Worm (Caenorhabditis elegans) whole organism, L2 larva: ENCODE measurements around the gene D1046.4.
A peak's percentile ranks its signal among the peaks of the same experiment; 100 is the strongest.

ENCODE experiments used
- C34F6.9 ChIP-seq: fragments of 150-350 bp; optimal IDR thresholded peaks from 2 replicates; lab custom pipeline; 2014; ENCODE audit warnings: missing biosample characterization, missing genetic modification characterization
- F13H6.1 ChIP-seq: sonication (generic microtip); optimal IDR thresholded peaks from 2 replicates; lab custom pipeline; 2016; ENCODE audit warnings: missing genetic modification characterization, missing compliant biosample characterization
- Y55F3AM.14 ChIP-seq: fragments of 200-800 bp; sonication (Bioruptor generic); optimal IDR thresholded peaks from 2 replicates; lab custom pipeline; 2018; ENCODE audit warnings: mild to moderate bottlenecking, missing genetic modification characterization, missing compliant biosample characterization
- ZK546.5 ChIP-seq: sonication (generic microtip); optimal IDR thresholded peaks from 2 replicates; lab custom pipeline; 2017; ENCODE audit warnings: missing biosample characterization, missing genetic modification characterization
- alr-1 ChIP-seq: fragments of 150-350 bp; optimal IDR thresholded peaks from 2 replicates; lab custom pipeline; 2014; ENCODE audit warnings: missing biosample characterization, missing genetic modification characterization
- aly-2 ChIP-seq: fragments of 150-350 bp; optimal IDR thresholded peaks from 2 replicates; lab custom pipeline; 2014; ENCODE audit warnings: missing biosample characterization, missing genetic modification characterization
- ama-1 ChIP-seq: fragments of 150-350 bp; optimal IDR thresholded peaks from 2 replicates; lab custom pipeline; 2018; ENCODE audit warnings: inconsistent platforms
- blmp-1 ChIP-seq: sonication (generic microtip); optimal IDR thresholded peaks from 2 replicates; lab custom pipeline; 2017; ENCODE audit warnings: missing genetic modification characterization, mild to moderate bottlenecking, missing compliant biosample characterization, antibody characterized with exemption, moderate library complexity; ENCODE audit not compliant: insufficient read depth
- ceh-16 ChIP-seq: fragments of 150-350 bp; optimal IDR thresholded peaks from 2 replicates; lab custom pipeline; 2014; ENCODE audit warnings: missing biosample characterization, missing genetic modification characterization
- ceh-82 ChIP-seq: fragments of 150-350 bp; optimal IDR thresholded peaks from 2 replicates; lab custom pipeline; 2014; ENCODE audit warnings: missing biosample characterization, missing genetic modification characterization
- crh-2 ChIP-seq: sonication (generic microtip); optimal IDR thresholded peaks from 2 replicates; lab custom pipeline; 2017; ENCODE audit warnings: missing biosample characterization, missing genetic modification characterization
- fos-1 ChIP-seq: fragments of 150-350 bp; optimal IDR thresholded peaks from 2 replicates; lab custom pipeline; 2014; ENCODE audit warnings: missing biosample characterization, missing genetic modification characterization
- gmeb-1 ChIP-seq: fragments of 150-350 bp; optimal IDR thresholded peaks from 2 replicates; lab custom pipeline; 2014; ENCODE audit warnings: missing biosample characterization, missing genetic modification characterization
- lin-13 ChIP-seq: fragments of 150-350 bp; optimal IDR thresholded peaks from 2 replicates; lab custom pipeline; 2014; ENCODE audit warnings: missing biosample characterization, missing genetic modification reagents, missing genetic modification characterization
- lsy-2 ChIP-seq, 2 experiments: fragments of 150-350 bp in 1 of 2; sonication (generic microtip) in 1 of 2; optimal IDR thresholded peaks; 2 replicates each; lab custom pipeline; 2014 to 2017; ENCODE audit warnings: missing biosample characterization in 2 of 2, missing genetic modification characterization in 2 of 2
- mab-5 ChIP-seq: fragments of 150-350 bp; optimal IDR thresholded peaks from 2 replicates; lab custom pipeline; 2014; ENCODE audit warnings: missing biosample characterization, missing genetic modification characterization
- mbf-1 ChIP-seq: sonication (generic microtip); optimal IDR thresholded peaks from 2 replicates; lab custom pipeline; 2017; ENCODE audit warnings: missing biosample characterization, missing genetic modification characterization
- mdl-1 ChIP-seq, 2 experiments: fragments of 150-350 bp in 1 of 2; sonication (generic microtip) in 1 of 2; optimal IDR thresholded peaks; 2 replicates each; lab custom pipeline; 2017; ENCODE audit warnings: missing biosample characterization in 2 of 2, missing genetic modification characterization in 2 of 2
- nhr-12 ChIP-seq: fragments of 150-350 bp; optimal IDR thresholded peaks from 2 replicates; lab custom pipeline; 2014; ENCODE audit warnings: missing biosample characterization, missing genetic modification characterization
- nhr-129 ChIP-seq: fragments of 150-350 bp; optimal IDR thresholded peaks from 2 replicates; lab custom pipeline; 2014; ENCODE audit warnings: missing biosample characterization, missing genetic modification characterization
- nhr-21 ChIP-seq: fragments of 150-350 bp; optimal IDR thresholded peaks from 2 replicates; lab custom pipeline; 2014; ENCODE audit warnings: missing biosample characterization, missing genetic modification characterization
- nhr-23 ChIP-seq: fragments of 150-350 bp; optimal IDR thresholded peaks from 2 replicates; lab custom pipeline; 2014; ENCODE audit warnings: missing biosample characterization, missing genetic modification reagents, missing genetic modification characterization
- nhr-25 ChIP-seq: fragments of 150-350 bp; sonication (generic microtip); optimal IDR thresholded peaks from 3 replicates; lab custom pipeline; 2014; ENCODE audit warnings: missing biosample characterization, missing genetic modification characterization
- nhr-6 ChIP-seq: fragments of 150-350 bp; optimal IDR thresholded peaks from 2 replicates; lab custom pipeline; 2014; ENCODE audit warnings: missing biosample characterization, missing genetic modification characterization
- sem-4 ChIP-seq: fragments of 150-350 bp; optimal IDR thresholded peaks from 2 replicates; lab custom pipeline; 2014; ENCODE audit warnings: missing biosample characterization, missing genetic modification reagents, missing genetic modification characterization
- skn-1 ChIP-seq: sonication (generic microtip); optimal IDR thresholded peaks from 2 replicates; lab custom pipeline; 2017; ENCODE audit warnings: missing biosample characterization, missing genetic modification characterization
- sma-3 ChIP-seq: sonication (generic microtip); optimal IDR thresholded peaks from 2 replicates; lab custom pipeline; 2016; ENCODE audit warnings: missing genetic modification reagents, missing genetic modification characterization, missing compliant biosample characterization
- sma-9 ChIP-seq, 2 experiments: fragments of 150-350 bp in 1 of 2; sonication (generic microtip) in 1 of 2; optimal IDR thresholded peaks; 2 replicates each; lab custom pipeline; 2014 to 2016; ENCODE audit warnings: missing genetic modification characterization in 2 of 2, mild to moderate bottlenecking in 1 of 2, missing biosample characterization in 1 of 2, missing compliant biosample characterization in 1 of 2, missing genetic modification reagents in 1 of 2, moderate library complexity in 1 of 2
- snpc-4 ChIP-seq: fragments of 150-350 bp; optimal IDR thresholded peaks from 2 replicates; lab custom pipeline; 2014; ENCODE audit warnings: missing biosample characterization, missing genetic modification characterization
- unc-55 ChIP-seq: fragments of 150-350 bp; sonication (generic microtip); optimal IDR thresholded peaks from 3 replicates; lab custom pipeline; 2014; ENCODE audit warnings: missing biosample characterization, missing genetic modification reagents, missing genetic modification characterization
- zag-1 ChIP-seq: fragments of 150-350 bp; optimal IDR thresholded peaks from 2 replicates; lab custom pipeline; 2014; ENCODE audit warnings: missing biosample characterization, missing genetic modification characterization
- ztf-4 ChIP-seq: fragments of 150-350 bp; optimal IDR thresholded peaks from 2 replicates; lab custom pipeline; 2014; ENCODE audit warnings: missing biosample characterization, missing genetic modification characterization

Gene D1046.4

ce11 chrIV:8949078-8950039, 15.7 kb downstream of the D1046.4 start:
- TF ChIP-seq fos-1 (tag; lab: Kevin White, UChicago) (peak; percentile 99), lin-13 (no peak), blmp-1 (peak; percentile 95), ztf-4 (tag; lab: Kevin White, UChicago) (peak; percentile 68), nhr-25 (tag; lab: Kevin White, UChicago) (peak; percentile 97), ama-1 (lab: Kevin White, UChicago) (peak; percentile 35), nhr-21 (tag; lab: Kevin White, UChicago) (peak; percentile 65), sma-9 (GFP tag; optimal IDR thresholded peaks at IDR 0.05; lab: Kevin White, UChicago) (peak; percentile 95), sma-9 (tag; optimal IDR thresholded peaks at IDR 0.05; lab: Kevin White, UChicago) (no peak), mdl-1 (tag; optimal IDR thresholded peaks at IDR 0.05; lab: Kevin White, UChicago) (peak; percentile 57 to 89), nhr-6 (tag; lab: Kevin White, UChicago) (peak; percentile 86), F13H6.1 (tag; lab: Kevin White, UChicago) (peak; percentile 82), nhr-12 (tag; lab: Kevin White, UChicago) (no peak), crh-2 (tag; lab: Kevin White, UChicago) (peak; percentile 92), ceh-16 (tag; lab: Kevin White, UChicago) (no peak), gmeb-1 (tag; lab: Kevin White, UChicago) (peak; percentile 84), nhr-129 (peak; percentile 81), lsy-2 (tag; optimal IDR thresholded peaks at IDR 0.05; lab: Kevin White, UChicago) (peak in 1 of 2 experiments; percentile 75), C34F6.9 (tag; lab: Kevin White, UChicago) (peak; percentile 85), alr-1 (tag; lab: Kevin White, UChicago) (no peak), sma-3 (GFP tag; lab: Kevin White, UChicago) (peak; percentile 74), Y55F3AM.14 (GFP tag; lab: Kevin White, UChicago) (no peak)

DNA sequence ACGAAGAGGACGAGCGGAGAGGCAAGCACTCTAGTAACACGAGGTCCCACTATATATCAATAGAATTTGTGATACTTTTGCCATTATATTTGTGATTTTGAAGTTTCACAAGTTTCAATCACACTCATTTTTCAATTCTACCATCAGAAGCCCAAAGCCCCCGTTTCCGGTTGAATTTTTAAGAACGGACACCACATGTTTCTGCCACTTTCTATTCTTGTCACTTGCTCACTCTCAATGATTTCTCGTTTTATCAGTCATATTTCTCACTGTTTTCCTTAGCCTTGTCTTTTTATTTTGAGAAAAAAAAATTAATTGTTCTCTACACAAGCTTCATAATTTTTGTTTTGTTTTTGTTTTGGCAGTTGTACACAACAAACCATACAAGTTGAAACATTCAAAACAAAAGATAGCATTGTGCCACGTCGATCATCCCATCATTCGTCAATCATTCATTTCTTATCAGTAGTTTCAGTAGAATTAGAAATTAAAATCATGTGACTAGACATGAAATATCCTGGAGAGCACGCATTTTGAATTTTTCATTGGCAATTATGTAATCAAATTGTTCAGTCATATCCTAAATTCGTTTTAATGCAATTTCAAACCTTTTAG, 18.4 kb downstream of the D1046.4 start:
- no peak for TF ChIP-seq C34F6.9 (tag; lab: Kevin White, UChicago)
- peak; percentile 31 for TF ChIP-seq fos-1 (tag; lab: Kevin White, UChicago)
- TF ChIP-seq nhr-23 (tag; lab: Kevin White, UChicago) = no peak

DNA sequence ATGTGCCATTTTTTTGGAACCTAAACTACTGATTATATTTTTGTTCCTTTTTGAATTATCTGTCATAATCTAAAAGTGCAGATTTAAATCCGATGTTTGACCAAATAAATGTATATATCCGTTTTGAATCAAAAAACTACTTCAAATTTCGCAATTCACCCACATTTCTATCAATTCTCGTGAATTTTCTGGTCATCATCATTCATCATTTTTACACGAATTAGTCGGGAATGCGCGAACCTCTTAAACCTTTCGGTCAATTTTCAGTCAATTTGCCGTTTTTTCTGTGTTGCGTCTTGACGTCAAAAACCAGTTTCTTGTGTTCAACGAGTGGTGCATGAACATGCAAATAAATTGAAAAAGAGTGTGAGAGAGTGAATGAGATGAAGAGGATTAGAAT, 20.5 kb downstream of the D1046.4 start:
- no peak for TF ChIP-seq blmp-1
- no peak for TF ChIP-seq sem-4 (tag; lab: Kevin White, UChicago)
- TF ChIP-seq snpc-4 = no peak
- no peak for TF ChIP-seq skn-1
- TF ChIP-seq ZK546.5 = no peak
- peak; percentile 9 for TF ChIP-seq unc-55 (GFP tag; lab: Kevin White, UChicago)
- no peak for TF ChIP-seq nhr-21 (tag; lab: Kevin White, UChicago)
- TF ChIP-seq nhr-6 (tag; lab: Kevin White, UChicago) = peak; percentile 5
- TF ChIP-seq ceh-82 (tag; lab: Kevin White, UChicago) = no peak
- no peak for TF ChIP-seq nhr-25 (tag; lab: Kevin White, UChicago)

- TF ChIP-seq mbf-1 (tag; lab: Kevin White, UChicago) (no peak), aly-2 (tag; lab: Kevin White, UChicago) (no peak), nhr-129 (no peak), unc-55 (GFP tag; lab: Kevin White, UChicago) (no peak)
Measured at ce11 chrIV:8956189-8956588, 22.5 kb downstream of the D1046.4 start, which contains the start of gene tpra-1. Gene tpra-1, plus strand, starts transcription at chrIV:8956489.

ce11 chrIV:8965883-8966282, 32.2 kb downstream of the D1046.4 start, which contains the start of gene C53B4.2:
Gene C53B4.2, plus strand, starts transcription at chrIV:8966183.
- TF ChIP-seq blmp-1 (no peak), zag-1 (tag; lab: Kevin White, UChicago) (no peak), mab-5 (tag; lab: Kevin White, UChicago) (no peak), sem-4 (tag; lab: Kevin White, UChicago) (no peak)
- TF ChIP-seq, all 48 proteins: peak for 0
